Fruit fly (Drosophila melanogaster) whole organism, embryonic: Measurements from ENCODE around the gene RpLP1.

Experiments
- Adf1 ChIP-seq: fragments of 200-800 bp; sonication (Bioruptor generic); IDR thresholded peaks from 2 replicates; pipeline ENCODE4 v1.3.6; 2022; ENCODE audit warnings: missing biosample characterization, missing genetic modification characterization
- Bteb2 ChIP-seq: fragments of 200-800 bp; sonication (Bioruptor generic); optimal IDR thresholded peaks from 2 replicates; lab custom pipeline; 2016; ENCODE audit warnings: missing biosample characterization, missing genetic modification characterization
- CG14965 ChIP-seq: fragments of 200-800 bp; sonication (Bioruptor generic); optimal IDR thresholded peaks from 2 replicates; lab custom pipeline; 2016; ENCODE audit warnings: missing biosample characterization, missing genetic modification characterization, borderline replicate concordance
- CG5953 ChIP-seq: fragments of 200-800 bp; sonication (Bioruptor generic); IDR thresholded peaks from 2 replicates; pipeline ENCODE4 v1.3.6; 2022; ENCODE audit warnings: missing biosample characterization, missing genetic modification characterization
- CG6813 ChIP-seq: fragments of 200-800 bp; sonication (Bioruptor generic); optimal IDR thresholded peaks from 2 replicates; lab custom pipeline; 2017; ENCODE audit warnings: missing biosample characterization, missing genetic modification characterization, mild to moderate bottlenecking, moderate library complexity, missing genetic modification reagents
- CG7745 ChIP-seq: fragments of 200-800 bp; sonication (Bioruptor generic); optimal IDR thresholded peaks from 2 replicates; lab custom pipeline; 2018; ENCODE audit warnings: missing biosample characterization, mild to moderate bottlenecking, missing genetic modification characterization, moderate library complexity
- Hr51 ChIP-seq, 2 experiments: fragments of 200-800 bp; sonication (Bioruptor generic); optimal IDR thresholded peaks; 2 replicates in 1 of 2; 3 replicates in 1 of 2; lab custom pipeline; 2016 to 2018; ENCODE audit warnings: missing biosample characterization in 2 of 2, missing genetic modification characterization in 2 of 2, mild to moderate bottlenecking in 1 of 2, moderate library complexity in 1 of 2
- Optix ChIP-seq: fragments of 200-800 bp; sonication (Bioruptor generic); IDR thresholded peaks from 3 replicates; pipeline ENCODE4 v1.3.6; 2022; ENCODE audit warnings: missing biosample characterization, missing genetic modification characterization
- Xbp1 ChIP-seq: fragments of 200-800 bp; sonication (Bioruptor generic); optimal IDR thresholded peaks from 3 replicates; lab custom pipeline; 2016; ENCODE audit warnings: missing biosample characterization, mild to moderate bottlenecking, missing genetic modification characterization
- fd3F ChIP-seq: fragments of 200-800 bp; sonication (Bioruptor generic); optimal IDR thresholded peaks from 2 replicates; lab custom pipeline; 2018; ENCODE audit warnings: missing biosample characterization, mild to moderate bottlenecking, missing genetic modification characterization, moderate library complexity
- maf-S ChIP-seq: fragments of 200-800 bp; sonication (Bioruptor generic); optimal IDR thresholded peaks from 2 replicates; lab custom pipeline; 2016; ENCODE audit warnings: missing biosample characterization, missing genetic modification characterization
- pan ChIP-seq, 4 experiments: fragments of >200 bp in 3 of 4; fragments of 200-800 bp in 1 of 4; sonication (Bioruptor generic) in 1 of 4; optimal IDR thresholded peaks in 3 of 4; IDR thresholded peaks in 1 of 4; 2 replicates each; pipeline versions ENCODE4 v1.3.6 to Lab custom; 2017 to 2022; ENCODE audit warnings: missing biosample characterization in 2 of 4, missing genetic modification characterization in 2 of 4, mixed read lengths in 1 of 4
- psq ChIP-seq: fragments of 200-800 bp; sonication (Bioruptor generic); optimal IDR thresholded peaks from 2 replicates; lab custom pipeline; 2017; ENCODE audit warnings: missing biosample characterization, missing genetic modification characterization

DNA sequence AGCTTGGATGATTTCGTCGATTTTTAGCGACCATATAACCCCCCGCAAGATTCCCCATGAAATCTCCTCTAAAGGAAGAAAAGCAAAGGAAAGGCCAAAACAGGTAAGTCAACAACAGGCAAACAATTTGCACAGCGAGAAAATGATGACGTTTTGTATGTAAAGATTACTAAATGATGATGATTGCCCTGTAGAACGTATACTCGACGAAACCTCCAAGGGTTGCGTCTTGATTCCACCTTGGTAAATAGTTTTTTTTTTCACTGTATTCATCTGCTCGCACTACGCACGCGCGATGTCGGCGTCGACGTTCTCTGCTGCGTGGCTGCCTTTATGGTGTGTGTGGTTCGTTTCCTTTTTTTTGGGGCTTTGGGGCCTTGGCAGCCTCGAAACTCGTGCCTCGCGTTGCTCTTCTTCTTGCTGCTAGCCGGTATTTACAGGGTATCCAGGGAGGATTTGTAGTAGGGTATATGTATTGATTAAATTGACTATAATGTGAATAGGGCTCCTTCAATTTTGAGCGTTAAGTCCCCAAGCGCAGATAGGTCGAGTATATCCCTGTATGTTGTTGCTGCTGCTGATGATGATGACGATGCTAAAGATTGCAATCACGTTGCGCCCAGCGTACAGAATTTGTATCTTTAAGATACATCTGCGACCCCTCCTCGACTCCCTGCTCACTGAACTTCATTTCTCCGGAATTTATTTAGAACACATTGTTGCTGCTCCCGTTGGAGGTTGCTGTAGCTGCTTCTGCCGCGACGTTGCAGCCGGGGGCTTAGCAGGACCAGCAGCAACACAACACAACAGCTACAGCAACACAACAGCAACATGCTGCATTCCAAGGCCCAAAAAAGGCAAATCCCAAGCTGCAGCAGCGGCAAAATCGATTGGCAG, 7.8 kb downstream of the RpLP1 start:
- TF ChIP-seq CG5953 (no peak), CG7745 (no peak), Xbp1 (GFP tag; lab: Kevin White, UChicago) (peak; percentile 27), fd3F (GFP tag; lab: Kevin White, UChicago) (no peak), CG14965 (no peak), Optix (no peak), Adf1 (GFP tag; lab: Robert Waterston, UW) (peak; percentile 28; the same call in 1 of the 2 replicates), Bteb2 (GFP tag; lab: Kevin White, UChicago) (no peak), CG6813 (GFP tag; lab: Kevin White, UChicago) (peak; percentile 16), Hr51 (GFP tag; optimal IDR thresholded peaks at IDR 0.05; lab: Kevin White, UChicago) (no peak), pan (optimal IDR thresholded peaks at IDR 0.05; lab: Kevin White, UChicago) (no peak), pan (GFP tag; optimal IDR thresholded peaks at IDR 0.05 in 1 of 2, IDR thresholded peaks at IDR 0.05 in 1 of 2) (no peak), psq (GFP tag; lab: Kevin White, UChicago) (no peak), maf-S (GFP tag; lab: Kevin White, UChicago) (no peak)
